Worm (Caenorhabditis elegans): ENCODE measurements around the gene fnip-2.
"Not testable (repeated sequence)": the region's sequence is repeated elsewhere in the genome, so short reads cannot be mapped to it uniquely, and the experiment has no call there.

The fnip-2 gene

ce11 chrIV:2235983-2236382, 13.4 kb downstream of the fnip-2 start:
- TF ChIP-seq nhr-76 (tag; optimal IDR thresholded peaks at IDR 0.05) = no peak
- no peak for TF ChIP-seq unc-39 (tag; optimal IDR thresholded peaks at IDR 0.05)
- TF ChIP-seq cnd-1 (tag; optimal IDR thresholded peaks at IDR 0.05) = no peak
- TF ChIP-seq flh-1 (GFP tag; optimal IDR thresholded peaks at IDR 0.05) = no peak
- TF ChIP-seq mls-2 (tag; optimal IDR thresholded peaks at IDR 0.05) = no peak
- TF ChIP-seq ces-1 (GFP tag; optimal IDR thresholded peaks at IDR 0.05) = no peak
- no peak for TF ChIP-seq nhr-2 (tag; optimal IDR thresholded peaks at IDR 0.05)
- TF ChIP-seq drap-1 (GFP tag; optimal IDR thresholded peaks at IDR 0.05) = no peak
- TF ChIP-seq ceh-39 (tag; optimal IDR thresholded peaks at IDR 0.05) = no peak

DNA sequence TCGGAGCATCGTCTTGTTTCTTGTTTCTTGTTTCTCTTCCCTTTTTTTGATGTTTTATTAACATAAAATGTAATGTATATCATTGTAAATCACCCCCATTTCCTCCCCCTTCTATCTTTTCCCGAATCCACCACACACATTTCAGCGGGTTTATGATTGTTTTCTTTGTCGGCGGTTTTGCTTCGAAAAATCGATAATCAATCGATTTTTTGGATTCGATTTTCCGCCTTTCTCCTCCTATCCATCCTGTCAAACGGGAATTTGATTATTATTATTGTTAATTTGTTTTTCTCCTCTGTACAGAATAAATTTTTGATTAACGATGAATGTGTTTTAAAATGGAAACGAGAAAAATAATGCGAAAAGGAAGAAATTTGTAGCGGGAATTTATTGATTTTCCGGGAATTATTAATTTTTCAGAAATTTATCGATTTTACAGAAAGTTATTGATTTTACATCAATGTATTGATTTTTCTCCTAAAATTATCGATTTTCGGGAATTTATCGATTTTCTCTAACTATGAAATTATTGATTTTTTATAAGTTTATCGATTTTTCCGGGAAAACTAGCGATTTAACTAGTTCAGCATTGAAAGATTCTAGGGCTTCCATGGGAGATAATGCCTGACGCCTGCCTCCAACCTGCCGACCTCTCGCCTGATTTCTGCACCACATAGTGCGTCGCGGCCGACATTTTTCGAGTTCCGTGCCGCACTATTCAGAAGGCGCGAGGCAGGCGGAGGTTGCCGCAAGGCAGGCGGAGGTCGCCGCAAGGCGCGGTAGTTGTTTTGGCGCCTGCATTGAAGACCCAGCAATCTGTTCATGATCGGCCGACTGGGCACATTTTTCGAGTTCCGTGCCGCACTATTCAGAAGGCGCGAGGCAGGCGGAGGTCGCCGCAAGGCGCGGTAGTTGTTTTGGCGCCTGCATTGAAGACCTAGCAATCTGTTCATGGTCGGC, 14.3 kb downstream of the fnip-2 start:
- TF ChIP-seq M03D4.4 (tag; optimal IDR thresholded peaks at IDR 0.05) (no peak), cnd-1 (tag; optimal IDR thresholded peaks at IDR 0.05) (no peak), ceh-43 (GFP tag; optimal IDR thresholded peaks at IDR 0.05) (no peak), mab-5 (tag; optimal IDR thresholded peaks at IDR 0.05) (no peak), lsy-2 (tag; optimal IDR thresholded peaks at IDR 0.05) (no peak), nhr-12 (tag; optimal IDR thresholded peaks at IDR 0.05) (no peak), bed-3 (GFP tag; optimal IDR thresholded peaks at IDR 0.05) (no peak), pha-4 (tag; optimal IDR thresholded peaks at IDR 0.05) (no peak)

DNA sequence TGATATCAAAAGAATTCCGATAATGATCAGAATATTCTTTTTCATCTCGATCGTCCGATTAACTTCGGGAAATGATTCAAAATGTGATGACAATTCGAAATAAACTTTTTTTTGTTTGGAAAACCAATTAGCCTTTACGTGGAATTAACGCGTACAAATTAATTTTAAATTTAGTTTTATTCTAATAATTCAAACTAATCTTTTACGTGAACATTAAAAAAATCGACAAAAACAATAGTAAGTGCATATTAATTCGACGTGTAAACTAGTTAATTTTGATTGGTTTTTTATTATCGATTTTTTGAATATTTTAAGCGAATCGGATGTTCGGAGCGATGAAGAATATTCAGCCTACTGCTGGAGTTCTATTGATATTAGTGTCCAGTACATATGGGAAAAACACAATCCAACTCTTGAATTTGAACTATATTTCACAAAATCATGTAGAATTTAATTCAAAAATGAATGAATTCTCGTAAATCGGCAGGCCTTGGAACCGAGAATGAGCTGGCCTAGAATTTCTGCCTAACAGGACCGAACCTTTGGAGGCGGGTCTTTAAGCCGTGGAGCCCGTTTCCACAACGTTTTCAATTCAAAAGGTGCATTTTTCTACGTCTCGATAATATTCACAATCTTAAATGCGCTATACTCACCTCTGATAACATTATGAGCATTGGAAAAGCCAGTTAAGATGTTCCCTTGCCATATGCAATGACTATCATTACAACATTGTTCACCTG, 19.9 kb downstream of the fnip-2 start, which contains the start of the genes M70.3 and M70.2:
Gene M70.3, minus strand, starts transcription at position 101 of the 740 bp plus-strand sequence.
Gene M70.2, plus strand, starts transcription at position 690 of the 740 bp plus-strand sequence.
- TF ChIP-seq tbx-8 (GFP tag; optimal IDR thresholded peaks at IDR 0.05) = no peak
- no peak for TF ChIP-seq hlh-1 (tag; optimal IDR thresholded peaks at IDR 0.05)
- no peak for TF ChIP-seq cnd-1 (tag; optimal IDR thresholded peaks at IDR 0.05)
- no peak for TF ChIP-seq nhr-76 (tag; optimal IDR thresholded peaks at IDR 0.05)
- no peak for TF ChIP-seq mls-2 (tag; optimal IDR thresholded peaks at IDR 0.05)
- no peak for TF ChIP-seq lin-32 (GFP tag; optimal IDR thresholded peaks at IDR 0.05)
- no peak for TF ChIP-seq pha-4 (tag; optimal IDR thresholded peaks at IDR 0.05)
- no peak for TF ChIP-seq bed-3 (GFP tag; optimal IDR thresholded peaks at IDR 0.05)
- TF ChIP-seq blmp-1 (tag; optimal IDR thresholded peaks at IDR 0.05) = no peak
- TF ChIP-seq sptf-1 (tag; optimal IDR thresholded peaks at IDR 0.05) = no peak
- TF ChIP-seq elt-1 (tag; optimal IDR thresholded peaks at IDR 0.05; ENCODE audit: borderline replicate concordance, insufficient read depth) = no peak
- no peak for TF ChIP-seq lin-13 (tag; optimal IDR thresholded peaks at IDR 0.05)
- TF ChIP-seq unc-39 (tag; optimal IDR thresholded peaks at IDR 0.05) = no peak
- no peak for TF ChIP-seq mab-5 (tag; optimal IDR thresholded peaks at IDR 0.05)

ce11 chrIV:2245565-2245964, 22.9 kb downstream of the fnip-2 start, which contains the start of gene M70.1:
Gene M70.1 (plus strand): TSS chrIV:2245865.
- not testable (repeated sequence) for TF ChIP-seq snpc-4, nhr-237, nhr-12 (tag; optimal IDR thresholded peaks at IDR 0.05)

- no peak for TF ChIP-seq snpc-4 (tag; optimal IDR thresholded peaks at IDR 0.05)
- TF ChIP-seq nhr-237 (tag; optimal IDR thresholded peaks at IDR 0.05) = no peak
- no peak for TF ChIP-seq mep-1 (tag; optimal IDR thresholded peaks at IDR 0.05)
- TF ChIP-seq unc-62 (GFP tag; optimal IDR thresholded peaks at IDR 0.05) = no peak
- no peak for TF ChIP-seq cnd-1 (tag; optimal IDR thresholded peaks at IDR 0.05)
- no peak for TF ChIP-seq ceh-83 (GFP tag; optimal IDR thresholded peaks at IDR 0.05)
- no peak for TF ChIP-seq drap-1 (GFP tag; optimal IDR thresholded peaks at IDR 0.05)
Observed at ce11 chrIV:2246150-2246549, 23.5 kb downstream of the fnip-2 start.

Data from whole organism, mixed stage, embryonic.